Worm (Caenorhabditis elegans) whole organism, L4 larva: ENCODE data around the gene grl-27.

Experiments used
- ceh-28 ChIP-seq: fragments of 150-350 bp; optimal IDR thresholded peaks from 2 replicates; lab custom pipeline; 2014; ENCODE audit warnings: missing biosample characterization, missing genetic modification reagents, missing genetic modification characterization
- ceh-32 ChIP-seq: sonication (generic microtip); optimal IDR thresholded peaks from 2 replicates; lab custom pipeline; 2016; ENCODE audit warnings: mild to moderate bottlenecking, missing genetic modification characterization, missing compliant biosample characterization; ENCODE audit not compliant: poor library complexity
- ceh-62 ChIP-seq: sonication (generic microtip); optimal IDR thresholded peaks from 2 replicates; lab custom pipeline; 2017; ENCODE audit warnings: missing biosample characterization, missing genetic modification characterization
- ces-1 ChIP-seq: fragments of 150-350 bp; sonication (generic microtip); optimal IDR thresholded peaks from 4 replicates; lab custom pipeline; 2014; ENCODE audit warnings: missing biosample characterization, missing genetic modification reagents, missing genetic modification characterization
- cey-2 ChIP-seq: sonication (generic microtip); optimal IDR thresholded peaks from 3 replicates; lab custom pipeline; 2017; ENCODE audit warnings: missing genetic modification characterization, mild to moderate bottlenecking, missing compliant biosample characterization, antibody characterized with exemption, borderline replicate concordance; ENCODE audit not compliant: insufficient read depth
- duxl-1 ChIP-seq: sonication (generic microtip); optimal IDR thresholded peaks from 2 replicates; lab custom pipeline; 2016; ENCODE audit warnings: mild to moderate bottlenecking, missing genetic modification characterization, moderate library complexity, missing compliant biosample characterization; ENCODE audit not compliant: poor library complexity
- fkh-10 ChIP-seq: fragments of 150-350 bp; optimal IDR thresholded peaks from 2 replicates; lab custom pipeline; 2014; ENCODE audit warnings: missing biosample characterization, missing genetic modification reagents, missing genetic modification characterization
- hmg-1.1 ChIP-seq: fragments of 200-800 bp; sonication (Bioruptor generic); IDR thresholded peaks from 2 replicates; pipeline ENCODE4 v1.3.6; 2022; ENCODE audit warnings: missing genetic modification reagents, missing genetic modification characterization, missing compliant biosample characterization
- lin-13 ChIP-seq: fragments of 150-350 bp; optimal IDR thresholded peaks from 2 replicates; lab custom pipeline; 2014; ENCODE audit warnings: missing biosample characterization, missing genetic modification reagents, missing genetic modification characterization
- lin-15B ChIP-seq: fragments of 150-350 bp; sonication (generic microtip); optimal IDR thresholded peaks from 3 replicates; lab custom pipeline; 2014; ENCODE audit warnings: missing biosample characterization, missing genetic modification characterization
- nhr-28 ChIP-seq: fragments of 150-350 bp; optimal IDR thresholded peaks from 2 replicates; lab custom pipeline; 2014; ENCODE audit warnings: missing biosample characterization, missing genetic modification characterization
- pqm-1 ChIP-seq: sonication (generic microtip); optimal IDR thresholded peaks from 2 replicates; lab custom pipeline; 2017; ENCODE audit warnings: missing biosample characterization, missing genetic modification characterization
- zag-1 ChIP-seq: fragments of 150-350 bp; optimal IDR thresholded peaks from 2 replicates; lab custom pipeline; 2014; ENCODE audit warnings: missing biosample characterization, missing genetic modification characterization

DNA sequence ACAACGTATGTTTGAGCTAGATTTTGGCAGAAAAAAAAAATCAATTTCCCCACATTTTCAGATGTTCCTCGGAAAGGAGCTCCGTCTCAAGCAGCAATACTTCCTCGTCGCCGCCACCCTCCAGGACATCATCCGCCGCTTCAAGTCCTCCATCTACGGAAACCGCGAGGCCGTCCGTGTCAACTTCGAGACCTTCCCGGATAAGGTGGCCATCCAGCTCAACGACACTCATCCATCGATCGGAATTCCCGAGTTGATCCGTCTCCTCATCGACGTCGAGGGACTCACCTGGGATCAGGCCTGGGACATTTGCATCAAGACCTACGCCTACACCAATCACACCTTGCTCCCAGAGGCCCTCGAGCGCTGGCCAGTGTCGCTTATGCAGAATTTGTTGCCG lies 7.0 kb upstream of the grl-27 start:
- TF ChIP-seq pqm-1 (tag; lab: Kevin White, UChicago), result no peak
- no peak for TF ChIP-seq ces-1 (GFP tag; lab: Kevin White, UChicago)
- TF ChIP-seq ceh-32 (tag; lab: Kevin White, UChicago), result no peak
- TF ChIP-seq hmg-1.1 (GFP tag; lab: Robert Waterston, UW), result no peak
- no peak for TF ChIP-seq duxl-1 (tag; lab: Kevin White, UChicago)
- TF ChIP-seq ceh-28, result no peak
- TF ChIP-seq fkh-10, result no peak
- TF ChIP-seq ceh-62 (tag; lab: Kevin White, UChicago), result no peak
- no peak for TF ChIP-seq zag-1 (tag; lab: Kevin White, UChicago)
- TF ChIP-seq lin-13, result no peak
- TF ChIP-seq cey-2 (tag; lab: Kevin White, UChicago), result no peak
- TF ChIP-seq lin-15B (tag; lab: Kevin White, UChicago), result no peak
- TF ChIP-seq nhr-28 (tag; lab: Kevin White, UChicago), result no peak
